Worm (Caenorhabditis elegans) whole organism, L1 larva: ENCODE measurements around the gene ZK856.11.
A peak's percentile ranks its signal among the peaks of the same experiment; 100 is the strongest.

Experiments
- C04F5.9 ChIP-seq: sonication (generic microtip); optimal IDR thresholded peaks from 2 replicates; lab custom pipeline; 2016; ENCODE audit warnings: missing genetic modification characterization, missing compliant biosample characterization
- C16A3.4 ChIP-seq: fragments of 150-350 bp; optimal IDR thresholded peaks from 2 replicates; lab custom pipeline; 2014; ENCODE audit warnings: missing biosample characterization, missing genetic modification characterization
- C34B4.2 ChIP-seq: sonication (generic microtip); optimal IDR thresholded peaks from 2 replicates; lab custom pipeline; 2017; ENCODE audit warnings: mild to moderate bottlenecking, missing genetic modification characterization, missing compliant biosample characterization
- Y116A8C.19 ChIP-seq: sonication (generic microtip); optimal IDR thresholded peaks from 2 replicates; lab custom pipeline; 2016; ENCODE audit warnings: missing compliant biosample characterization, missing genetic modification characterization, borderline replicate concordance
- aha-1 ChIP-seq: fragments of 150-350 bp; optimal IDR thresholded peaks from 2 replicates; lab custom pipeline; 2014; ENCODE audit warnings: missing biosample characterization, missing genetic modification characterization
- alr-1 ChIP-seq: fragments of 200-800 bp; sonication (Bioruptor generic); optimal IDR thresholded peaks from 2 replicates; lab custom pipeline; 2018; ENCODE audit warnings: borderline replicate concordance, mild to moderate bottlenecking, missing genetic modification characterization, missing compliant biosample characterization
- aly-2 ChIP-seq: fragments of 150-350 bp; optimal IDR thresholded peaks from 2 replicates; lab custom pipeline; 2014; ENCODE audit warnings: missing biosample characterization, missing genetic modification characterization
- ceh-63 ChIP-seq: fragments of 200-800 bp; sonication (Bioruptor generic); optimal IDR thresholded peaks from 2 replicates; lab custom pipeline; 2018; ENCODE audit warnings: mild to moderate bottlenecking, missing genetic modification characterization, missing compliant biosample characterization
- ceh-82 ChIP-seq, 3 experiments: fragments of 150-350 bp in 1 of 3; sonication (generic microtip) in 2 of 3; optimal IDR thresholded peaks; 2 replicates each; lab custom pipeline; 2014 to 2017; ENCODE audit warnings: missing biosample characterization in 3 of 3, missing genetic modification characterization in 3 of 3
- ceh-88 ChIP-seq: fragments of 200-800 bp; sonication (Bioruptor generic); IDR thresholded peaks from 2 replicates; pipeline ENCODE4 v1.3.6; 2022; ENCODE audit warnings: missing genetic modification characterization, missing compliant biosample characterization
- ceh-90 ChIP-seq: sonication (generic microtip); optimal IDR thresholded peaks from 2 replicates; lab custom pipeline; 2016; ENCODE audit warnings: missing genetic modification characterization, missing compliant biosample characterization
- ces-1 ChIP-seq: fragments of 150-350 bp; optimal IDR thresholded peaks from 2 replicates; lab custom pipeline; 2014; ENCODE audit warnings: missing biosample characterization, missing genetic modification reagents, missing genetic modification characterization
- dpl-1 ChIP-seq, 3 experiments: fragments of 150-350 bp in 2 of 3; sonication (generic microtip) in 1 of 3; optimal IDR thresholded peaks; 2 replicates each; lab custom pipeline; 2014 to 2017; ENCODE audit warnings: missing biosample characterization in 3 of 3, missing genetic modification characterization in 3 of 3, missing genetic modification reagents in 3 of 3
- efl-3 ChIP-seq: fragments of 200-800 bp; sonication (Bioruptor generic); optimal IDR thresholded peaks from 2 replicates; lab custom pipeline; 2018; ENCODE audit warnings: mild to moderate bottlenecking, missing genetic modification characterization, missing compliant biosample characterization
- egl-13 ChIP-seq: sonication (generic microtip); optimal IDR thresholded peaks from 2 replicates; lab custom pipeline; 2016; ENCODE audit warnings: missing genotype, missing genetic modification reagents, missing genetic modification characterization, missing compliant biosample characterization
- egl-27 ChIP-seq, 2 experiments: fragments of 150-350 bp in 1 of 2; sonication (generic microtip); optimal IDR thresholded peaks; 3 replicates each; lab custom pipeline; 2017 to 2018; ENCODE audit warnings: missing biosample characterization in 2 of 2, missing genetic modification characterization in 2 of 2, missing genetic modification reagents in 2 of 2
- ets-5 ChIP-seq: fragments of 200-800 bp; sonication (Bioruptor generic); IDR thresholded peaks from 2 replicates; pipeline ENCODE4 v1.3.6; 2022; ENCODE audit warnings: missing genetic modification characterization, missing compliant biosample characterization
- fkh-10 ChIP-seq: sonication (generic microtip); optimal IDR thresholded peaks from 2 replicates; lab custom pipeline; 2017; ENCODE audit warnings: missing biosample characterization, missing genetic modification reagents, missing genetic modification characterization
- fkh-4 ChIP-seq: sonication (generic microtip); optimal IDR thresholded peaks from 2 replicates; lab custom pipeline; 2016; ENCODE audit warnings: missing compliant biosample characterization, missing genetic modification characterization, borderline replicate concordance
- hlh-17 ChIP-seq: fragments of 200-800 bp; sonication (Bioruptor generic); optimal IDR thresholded peaks from 2 replicates; lab custom pipeline; 2018; ENCODE audit warnings: missing genetic modification characterization, mild to moderate bottlenecking, missing compliant biosample characterization, moderate library complexity, borderline replicate concordance
- hlh-4 ChIP-seq: sonication (generic microtip); optimal IDR thresholded peaks from 2 replicates; lab custom pipeline; 2016; ENCODE audit warnings: mild to moderate bottlenecking, missing genetic modification characterization, missing compliant biosample characterization
- hpl-2 ChIP-seq: fragments of 150-350 bp; optimal IDR thresholded peaks from 2 replicates; lab custom pipeline; 2014; ENCODE audit warnings: missing biosample characterization, missing genetic modification reagents, missing genetic modification characterization
- lin-14 ChIP-seq: fragments of 200-800 bp; sonication (Bioruptor generic); optimal IDR thresholded peaks from 2 replicates; lab custom pipeline; 2018; ENCODE audit warnings: mild to moderate bottlenecking, missing genetic modification characterization, moderate library complexity, missing compliant biosample characterization
- lin-15B ChIP-seq: fragments of 150-350 bp; sonication (generic microtip); optimal IDR thresholded peaks from 3 replicates; lab custom pipeline; 2014; ENCODE audit warnings: missing biosample characterization, missing genetic modification characterization
- lin-35 ChIP-seq, 2 experiments: fragments of 150-350 bp; optimal IDR thresholded peaks; 2 replicates each; lab custom pipeline; 2014; ENCODE audit warnings: missing biosample characterization in 2 of 2, missing genetic modification characterization in 2 of 2, missing genetic modification reagents in 2 of 2
- lin-39 ChIP-seq: fragments of 150-350 bp; optimal IDR thresholded peaks from 2 replicates; lab custom pipeline; 2014; ENCODE audit warnings: missing biosample characterization, missing genetic modification reagents, missing genetic modification characterization
- lir-3 ChIP-seq: sonication (generic microtip); optimal IDR thresholded peaks from 2 replicates; lab custom pipeline; 2016; ENCODE audit warnings: mild to moderate bottlenecking, missing genetic modification characterization, moderate library complexity, missing compliant biosample characterization; ENCODE audit not compliant: poor library complexity
- mab-9 ChIP-seq: fragments of 200-800 bp; sonication (Bioruptor generic); IDR thresholded peaks from 2 replicates; pipeline ENCODE4 v1.3.6; 2022; ENCODE audit warnings: missing genetic modification reagents, missing genetic modification characterization, missing compliant biosample characterization
- mdl-1 ChIP-seq, 2 experiments: fragments of 150-350 bp; optimal IDR thresholded peaks; 2 replicates each; lab custom pipeline; 2014 to 2017; ENCODE audit warnings: missing biosample characterization in 2 of 2, missing genetic modification characterization in 2 of 2, inconsistent platforms in 1 of 2
- nhr-12 ChIP-seq: sonication (generic microtip); optimal IDR thresholded peaks from 2 replicates; lab custom pipeline; 2017; ENCODE audit warnings: missing biosample characterization, missing genetic modification characterization
- nhr-19 ChIP-seq: fragments of 200-800 bp; sonication (Bioruptor generic); conservative IDR thresholded peaks from 2 replicates; pipeline ENCODE4 v1.3.6; 2022; ENCODE audit warnings: missing genetic modification characterization, missing compliant biosample characterization
- nhr-47 ChIP-seq: sonication (generic microtip); optimal IDR thresholded peaks from 2 replicates; lab custom pipeline; 2016; ENCODE audit warnings: mild to moderate bottlenecking, missing genetic modification characterization, moderate library complexity, missing compliant biosample characterization
- nhr-71 ChIP-seq: sonication (generic microtip); optimal IDR thresholded peaks from 2 replicates; lab custom pipeline; 2016; ENCODE audit warnings: mild to moderate bottlenecking, missing genetic modification characterization, moderate library complexity, missing compliant biosample characterization
- nhr-84 ChIP-seq: sonication (generic microtip); optimal IDR thresholded peaks from 2 replicates; lab custom pipeline; 2017; ENCODE audit warnings: missing biosample characterization, missing genetic modification characterization
- pag-3 ChIP-seq: sonication (generic microtip); optimal IDR thresholded peaks from 2 replicates; lab custom pipeline; 2017; ENCODE audit warnings: missing genetic modification characterization, mild to moderate bottlenecking, missing compliant biosample characterization, antibody characterized with exemption, borderline replicate concordance; ENCODE audit not compliant: insufficient read depth
- pax-3 ChIP-seq: fragments of 200-800 bp; sonication (Bioruptor generic); optimal IDR thresholded peaks from 2 replicates; lab custom pipeline; 2018; ENCODE audit warnings: mild to moderate bottlenecking, missing genetic modification characterization, moderate library complexity, missing compliant biosample characterization
- pqm-1 ChIP-seq: sonication (generic microtip); optimal IDR thresholded peaks from 3 replicates; lab custom pipeline; 2017; ENCODE audit warnings: missing biosample characterization, missing genetic modification characterization
- skn-1 ChIP-seq: fragments of 150-350 bp; optimal IDR thresholded peaks from 2 replicates; lab custom pipeline; 2014; ENCODE audit warnings: missing biosample characterization, missing genetic modification characterization
- snu-23 ChIP-seq: sonication (generic microtip); optimal IDR thresholded peaks from 2 replicates; lab custom pipeline; 2016; ENCODE audit warnings: missing genetic modification characterization, missing compliant biosample characterization
- sox-4 ChIP-seq: sonication (generic microtip); optimal IDR thresholded peaks from 2 replicates; lab custom pipeline; 2016; ENCODE audit warnings: missing genetic modification characterization, missing compliant biosample characterization
- sptf-1 ChIP-seq: fragments of 150-350 bp; optimal IDR thresholded peaks from 2 replicates; lab custom pipeline; 2014; ENCODE audit warnings: missing biosample characterization, missing genetic modification characterization
- sup-37 ChIP-seq: fragments of 200-800 bp; sonication (Bioruptor generic); optimal IDR thresholded peaks from 2 replicates; lab custom pipeline; 2018; ENCODE audit warnings: mild to moderate bottlenecking, missing genetic modification characterization, missing compliant biosample characterization
- swsn-7 ChIP-seq: sonication (generic microtip); optimal IDR thresholded peaks from 2 replicates; lab custom pipeline; 2016; ENCODE audit warnings: missing genetic modification characterization, missing compliant biosample characterization
- tbx-2 ChIP-seq: sonication (generic microtip); optimal IDR thresholded peaks from 2 replicates; lab custom pipeline; 2016; ENCODE audit warnings: missing genetic modification characterization, missing compliant biosample characterization
- tlp-1 ChIP-seq: fragments of 150-350 bp; optimal IDR thresholded peaks from 2 replicates; lab custom pipeline; 2014; ENCODE audit warnings: missing biosample characterization, missing genetic modification characterization
- unc-130 ChIP-seq: fragments of 150-350 bp; optimal IDR thresholded peaks from 2 replicates; lab custom pipeline; 2017; ENCODE audit warnings: missing biosample characterization, missing genetic modification characterization, inconsistent platforms
- unc-30 ChIP-seq: sonication (generic microtip); optimal IDR thresholded peaks from 2 replicates; lab custom pipeline; 2017; ENCODE audit warnings: missing biosample characterization, missing genetic modification characterization
- unc-98 ChIP-seq: fragments of 200-800 bp; sonication (Bioruptor generic); IDR thresholded peaks from 2 replicates; pipeline ENCODE4 v1.3.6; 2022; ENCODE audit warnings: missing genetic modification characterization, missing compliant biosample characterization
- vab-15 ChIP-seq: sonication (generic microtip); optimal IDR thresholded peaks from 2 replicates; lab custom pipeline; 2017; ENCODE audit warnings: missing genotype, mild to moderate bottlenecking, missing genetic modification characterization, missing compliant biosample characterization
- xbp-1 ChIP-seq: sonication (generic microtip); optimal IDR thresholded peaks from 2 replicates; lab custom pipeline; 2016; ENCODE audit warnings: missing genetic modification characterization, missing compliant biosample characterization
- zip-4 ChIP-seq: fragments of 200-800 bp; sonication (Bioruptor generic); optimal IDR thresholded peaks from 2 replicates; lab custom pipeline; 2018; ENCODE audit warnings: mild to moderate bottlenecking, missing genetic modification characterization, moderate library complexity, missing compliant biosample characterization
- ztf-11 ChIP-seq, 2 experiments: sonication (generic microtip); optimal IDR thresholded peaks; 2 replicates each; lab custom pipeline; 2016 to 2017; ENCODE audit warnings: missing genetic modification characterization in 2 of 2, missing biosample characterization in 1 of 2, missing compliant biosample characterization in 1 of 2

Gene ZK856.11

DNA sequence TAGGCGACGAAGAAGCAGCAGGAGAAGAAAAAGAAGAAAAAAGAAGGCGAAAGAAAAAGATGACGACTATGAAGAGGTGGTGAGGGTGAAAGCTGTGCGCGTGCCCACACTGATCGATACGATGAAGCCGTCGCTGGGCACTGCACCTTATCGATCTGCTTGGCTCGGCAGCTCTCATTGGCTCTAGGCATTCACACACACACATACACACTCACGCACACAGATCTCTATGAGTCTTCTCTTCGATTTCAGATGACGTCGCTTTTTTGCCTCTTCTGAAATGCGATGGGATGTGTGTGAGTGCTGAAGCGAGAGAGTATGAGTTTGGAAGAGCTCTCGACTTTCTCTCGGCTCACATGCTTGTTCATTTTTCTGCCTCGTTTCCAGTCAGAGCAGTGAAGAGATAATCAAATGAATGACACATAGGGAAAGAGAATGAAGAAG, 30.1 kb downstream of the ZK856.11 start (continued):
- TF ChIP-seq lin-35 (GFP tag; optimal IDR thresholded peaks at IDR 0.05; lab: Kevin White, UChicago), result peak in 1 of 2 experiments; percentile 62
- no peak for TF ChIP-seq fkh-4 (tag; lab: Kevin White, UChicago)
- no peak for TF ChIP-seq hlh-4 (tag; lab: Kevin White, UChicago)
- TF ChIP-seq ces-1 (GFP tag; lab: Kevin White, UChicago), result peak; percentile 70
- peak; percentile 46 for TF ChIP-seq nhr-19 (GFP tag; lab: Robert Waterston, UW)
- TF ChIP-seq unc-130 (tag; lab: Kevin White, UChicago), result no peak
- TF ChIP-seq sox-4, result peak; percentile 43
- TF ChIP-seq lin-14 (GFP tag; lab: Kevin White, UChicago), result peak; percentile 97
- no peak for TF ChIP-seq tlp-1 (tag; lab: Kevin White, UChicago)
- TF ChIP-seq xbp-1 (tag; lab: Kevin White, UChicago), result peak; percentile 66
- TF ChIP-seq fkh-10, result peak; percentile 97
- TF ChIP-seq nhr-47 (tag; lab: Kevin White, UChicago), result peak; percentile 87
- peak; percentile 90 for TF ChIP-seq nhr-71 (tag; lab: Kevin White, UChicago)
- no peak for TF ChIP-seq aha-1
- TF ChIP-seq hpl-2, result no peak
- no peak for TF ChIP-seq unc-98
- TF ChIP-seq vab-15, result no peak
- peak; percentile 9; the same call in 1 of the 2 replicates for TF ChIP-seq mab-9 (GFP tag; lab: Robert Waterston, UW)
- peak; percentile 71 for TF ChIP-seq snu-23 (GFP tag; lab: Kevin White, UChicago)
- no peak for TF ChIP-seq C16A3.4 (tag; lab: Kevin White, UChicago)
- TF ChIP-seq aly-2, result no peak
- peak; percentile 91 for TF ChIP-seq egl-13 (tag; lab: Kevin White, UChicago)
- TF ChIP-seq unc-30 (tag; lab: Kevin White, UChicago), result no peak
- no peak for TF ChIP-seq hlh-17
- TF ChIP-seq ets-5, result no peak
- TF ChIP-seq Y116A8C.19 (tag; lab: Kevin White, UChicago), result no peak
- TF ChIP-seq efl-3, result no peak
- TF ChIP-seq pag-3 (tag; lab: Kevin White, UChicago), result no peak
- TF ChIP-seq lir-3 (tag; lab: Kevin White, UChicago), result no peak
- peak; percentile 46; the same call in 1 of the 2 replicates for TF ChIP-seq ceh-88
- no peak for TF ChIP-seq ceh-63 (GFP tag; lab: Kevin White, UChicago)
- TF ChIP-seq egl-27 (tag; optimal IDR thresholded peaks at IDR 0.05; lab: Kevin White, UChicago), result peak in 1 of 2 experiments; percentile 27
- no peak for TF ChIP-seq skn-1 (tag; lab: Kevin White, UChicago)
- peak; percentile 85 for TF ChIP-seq swsn-7 (tag; lab: Kevin White, UChicago)
- TF ChIP-seq mdl-1 (tag; optimal IDR thresholded peaks at IDR 0.05; lab: Kevin White, UChicago), result peak in 1 of 2 experiments; percentile 51
- TF ChIP-seq ceh-82 (tag; optimal IDR thresholded peaks at IDR 0.05; lab: Kevin White, UChicago), result peak; percentile 44 to 81 (median 54)
- no peak for TF ChIP-seq zip-4
- TF ChIP-seq pqm-1, result no peak
- peak in 1 of 2 experiments; percentile 25 for TF ChIP-seq ztf-11 (tag; optimal IDR thresholded peaks at IDR 0.05; lab: Kevin White, UChicago)
- TF ChIP-seq C04F5.9, result no peak
- no peak for TF ChIP-seq nhr-84 (tag; lab: Kevin White, UChicago)
- TF ChIP-seq pax-3 (tag; lab: Kevin White, UChicago), result peak; percentile 78
- peak; percentile 82 for TF ChIP-seq tbx-2 (tag; lab: Kevin White, UChicago)
- TF ChIP-seq dpl-1 (GFP tag; optimal IDR thresholded peaks at IDR 0.05; lab: Kevin White, UChicago), result no peak
- no peak for TF ChIP-seq sup-37 (GFP tag; lab: Kevin White, UChicago)
- no peak for TF ChIP-seq nhr-12 (tag; lab: Kevin White, UChicago)
- no peak for TF ChIP-seq alr-1 (tag; lab: Kevin White, UChicago)
- TF ChIP-seq C34B4.2 (tag; lab: Kevin White, UChicago), result no peak
- TF ChIP-seq sptf-1 (tag; lab: Kevin White, UChicago), result no peak
- no peak for TF ChIP-seq ceh-90 (tag; lab: Kevin White, UChicago)
- TF ChIP-seq lin-39 (tag; lab: Kevin White, UChicago), result no peak
- TF ChIP-seq lin-15B (tag; lab: Kevin White, UChicago), result peak; percentile 5
